Worm (Caenorhabditis elegans): ENCODE measurements around the gene R09H10.1.

Gene R09H10.1

DNA sequence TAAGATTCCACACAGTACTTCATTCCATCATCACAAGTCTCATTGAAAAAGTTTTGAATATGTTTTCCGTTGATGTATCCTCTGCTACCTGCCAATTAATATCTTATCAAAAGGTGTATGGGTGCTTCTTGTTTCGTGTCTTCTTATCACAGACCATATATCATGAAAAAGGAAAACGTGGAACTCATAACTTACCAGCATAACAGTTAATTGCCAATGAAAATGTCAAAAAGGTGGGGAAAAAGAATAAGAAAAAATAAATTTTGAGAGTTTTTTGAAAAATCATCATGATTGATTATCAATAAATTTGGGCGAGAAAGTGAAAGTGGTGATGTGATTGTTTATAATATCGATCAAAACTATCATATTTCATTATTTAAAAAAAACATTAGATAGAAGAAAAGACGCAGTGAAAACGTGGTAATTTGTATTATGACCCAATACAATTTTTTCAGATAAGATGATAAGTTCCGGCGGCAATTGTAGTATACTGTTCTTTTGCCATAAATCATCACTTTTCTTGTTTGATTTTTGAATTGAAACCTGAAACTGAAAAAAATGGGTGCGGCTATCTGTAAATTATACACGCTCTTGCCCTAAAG lies 31.0 kb downstream of the R09H10.1 start, which contains the start of gene F56C4.4:
Gene F56C4.4 (minus strand): TSS at position 315 of the 602 bp plus-strand sequence.
- no peak for TF ChIP-seq him-1 (tag; optimal IDR thresholded peaks at IDR 0.05)
- no peak for TF ChIP-seq dao-5 (tag; optimal IDR thresholded peaks at IDR 0.05)
- TF ChIP-seq W03F9.2 (tag; optimal IDR thresholded peaks at IDR 0.05): no peak

DNA sequence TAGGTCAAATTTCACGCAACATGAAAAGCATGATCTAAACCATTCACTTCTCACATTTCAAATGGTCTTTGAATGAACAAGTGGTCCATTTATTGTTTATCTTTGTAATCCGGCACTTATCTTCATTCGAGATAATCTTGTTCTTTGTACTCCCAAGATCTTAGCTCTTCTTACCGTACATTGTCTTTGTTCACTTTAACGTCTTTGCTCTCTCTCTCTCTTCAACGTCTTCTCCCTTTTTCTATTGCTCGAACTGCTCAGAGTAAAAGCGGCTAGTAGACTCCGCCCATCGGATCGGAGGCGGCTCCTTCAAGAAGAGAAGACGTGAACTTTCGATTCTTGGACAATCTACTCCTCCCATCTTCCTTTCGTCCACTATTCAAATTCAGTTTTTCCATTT lies 36.6 kb downstream of the R09H10.1 start, which contains the start of gene F56C4.1:
Gene F56C4.1 (plus strand): TSS at position 301 of the 400 bp plus-strand sequence.
- TF ChIP-seq W03F9.2 (tag; optimal IDR thresholded peaks at IDR 0.05): no peak
- no peak for TF ChIP-seq dao-5 (tag; optimal IDR thresholded peaks at IDR 0.05)
- no peak for TF ChIP-seq him-1 (tag; optimal IDR thresholded peaks at IDR 0.05)

ce11 chrIV:10638977-10639376 lies 38.9 kb downstream of the R09H10.1 start, which contains the start of gene F56C4.2:
Gene F56C4.2 (plus strand): TSS chrIV:10639277.
- TF ChIP-seq dao-5 (tag; optimal IDR thresholded peaks at IDR 0.05) (no peak), W03F9.2 (tag; optimal IDR thresholded peaks at IDR 0.05) (no peak), him-1 (tag; optimal IDR thresholded peaks at IDR 0.05) (no peak)
